Worm (Caenorhabditis elegans) whole organism, midembryonic: ENCODE measurements around the gene ZK1098.11.

Experiments used
- T22C8.4 ChIP-seq: fragments of 200-800 bp; sonication (Bioruptor generic); IDR thresholded peaks from 2 replicates; pipeline ENCODE4 v1.3.6; 2022; ENCODE audit warnings: missing genetic modification characterization, missing compliant biosample characterization
- cog-1 ChIP-seq: sonication (generic microtip); optimal IDR thresholded peaks from 2 replicates; lab custom pipeline; 2016; ENCODE audit warnings: missing genetic modification characterization, missing compliant biosample characterization
- flt-1 ChIP-seq: fragments of 200-800 bp; sonication (Bioruptor generic); IDR thresholded peaks from 2 replicates; pipeline ENCODE4 v1.3.6; 2022; ENCODE audit warnings: missing genetic modification characterization, missing compliant biosample characterization
- klf-2 ChIP-seq: fragments of 200-800 bp; sonication (Bioruptor generic); conservative IDR thresholded peaks from 2 replicates; pipeline ENCODE4 v1.3.6; 2022; ENCODE audit warnings: missing genetic modification reagents, missing genetic modification characterization, missing compliant biosample characterization
- med-1 ChIP-seq: sonication (generic microtip); optimal IDR thresholded peaks from 2 replicates; lab custom pipeline; 2017; ENCODE audit warnings: missing genetic modification characterization, mild to moderate bottlenecking, missing compliant biosample characterization, antibody characterized with exemption, missing genetic modification reagents; ENCODE audit not compliant: insufficient read depth
- ref-1 ChIP-seq: fragments of 200-800 bp; sonication (Bioruptor generic); conservative IDR thresholded peaks from 2 replicates; pipeline ENCODE4 v1.3.6; 2022; ENCODE audit warnings: missing genetic modification reagents, missing genetic modification characterization, missing compliant biosample characterization
- tab-1 ChIP-seq: fragments of 200-800 bp; sonication (Bioruptor generic); IDR thresholded peaks from 2 replicates; pipeline ENCODE4 v1.3.6; 2022; ENCODE audit warnings: missing genetic modification characterization, missing compliant biosample characterization
- ztf-23 ChIP-seq: fragments of 200-800 bp; sonication (Bioruptor generic); IDR thresholded peaks from 2 replicates; pipeline ENCODE4 v1.3.6; 2022; ENCODE audit warnings: missing genetic modification reagents, missing genetic modification characterization, missing compliant biosample characterization
- ztf-29 ChIP-seq: fragments of 200-800 bp; sonication (Bioruptor generic); IDR thresholded peaks from 2 replicates; pipeline ENCODE4 v1.3.6; 2022; ENCODE audit warnings: missing genetic modification reagents, missing genetic modification characterization, missing compliant biosample characterization

The ZK1098.11 gene

ce11 chrIII:9523581-9523980, 32.8 kb upstream of the ZK1098.11 start, which contains the start of gene mrps-23:
Gene mrps-23 (minus strand): TSS chrIII:9523672.
- no peak for TF ChIP-seq klf-2 (GFP tag; lab: Robert Waterston, UW)
- no peak for TF ChIP-seq tab-1 (GFP tag; lab: Robert Waterston, UW)
- no peak for TF ChIP-seq ztf-29 (GFP tag; lab: Robert Waterston, UW)
- TF ChIP-seq T22C8.4, result no peak
- 0 out of 2 replicates have a peak, but pooled peaks have one; percentile 62 for TF ChIP-seq ztf-23 (GFP tag; lab: Robert Waterston, UW)
- TF ChIP-seq flt-1 (GFP tag; lab: Robert Waterston, UW), result peak; percentile 49

DNA sequence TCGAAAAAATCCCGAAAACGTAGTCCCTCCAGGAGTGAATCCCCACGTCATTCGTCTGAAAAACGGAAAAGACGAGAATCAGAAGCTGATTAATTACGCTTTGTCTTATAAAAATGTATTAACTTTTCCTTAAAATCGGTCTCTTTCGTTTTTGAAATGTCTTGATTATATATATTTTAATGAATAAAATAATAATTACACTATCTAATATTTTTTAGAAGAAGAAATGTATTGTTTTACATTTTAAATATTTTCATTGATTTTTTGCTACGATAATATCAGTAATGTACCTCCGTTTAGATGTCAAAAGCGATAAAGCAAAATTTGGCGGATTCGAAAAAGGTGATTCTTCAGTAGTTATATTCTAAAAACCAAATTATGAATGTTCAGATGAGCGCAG, 31.1 kb upstream of the ZK1098.11 start, which contains the start of gene trpp-3:
Gene trpp-3 (plus strand): TSS at position 301 of the 400 bp plus-strand sequence.
- TF ChIP-seq T22C8.4 (no peak), tab-1 (GFP tag; lab: Robert Waterston, UW) (no peak), med-1 (GFP tag; lab: Kevin White, UChicago) (no peak), flt-1 (GFP tag; lab: Robert Waterston, UW) (no peak), klf-2 (GFP tag; lab: Robert Waterston, UW) (no peak), ref-1 (GFP tag; lab: Robert Waterston, UW) (no peak)

- no peak for TF ChIP-seq klf-2 (GFP tag; lab: Robert Waterston, UW)
- no peak for TF ChIP-seq ztf-29 (GFP tag; lab: Robert Waterston, UW)
- TF ChIP-seq cog-1, result no peak
- TF ChIP-seq med-1 (GFP tag; lab: Kevin White, UChicago), result no peak
- no peak for TF ChIP-seq flt-1 (GFP tag; lab: Robert Waterston, UW)
- TF ChIP-seq T22C8.4, result no peak
- TF ChIP-seq ref-1 (GFP tag; lab: Robert Waterston, UW), result no peak
- no peak for TF ChIP-seq ztf-23 (GFP tag; lab: Robert Waterston, UW)
- TF ChIP-seq tab-1 (GFP tag; lab: Robert Waterston, UW), result no peak
Measured at ce11 chrIII:9526851-9527250, 29.5 kb upstream of the ZK1098.11 start, which contains the start of gene ZK1098.6. Gene ZK1098.6 (plus strand): TSS chrIII:9527151.

- TF ChIP-seq ref-1 (GFP tag; lab: Robert Waterston, UW), result no peak
- peak; percentile 38; the same call in 1 of the 2 replicates for TF ChIP-seq T22C8.4
Measured at ce11 chrIII:9528824-9529223, 27.6 kb upstream of the ZK1098.11 start, which contains the start of gene ZK1098.2. Gene ZK1098.2 (plus strand): TSS chrIII:9529159.

- no peak for TF ChIP-seq ztf-29 (GFP tag; lab: Robert Waterston, UW)
- TF ChIP-seq T22C8.4, result peak; percentile 65; the same call in 1 of the 2 replicates
Measured at ce11 chrIII:9538655-9539155, 17.7 kb upstream of the ZK1098.11 start, which contains the start of gene ZK1098.3. Gene ZK1098.3 (minus strand): TSS chrIII:9538705.

DNA sequence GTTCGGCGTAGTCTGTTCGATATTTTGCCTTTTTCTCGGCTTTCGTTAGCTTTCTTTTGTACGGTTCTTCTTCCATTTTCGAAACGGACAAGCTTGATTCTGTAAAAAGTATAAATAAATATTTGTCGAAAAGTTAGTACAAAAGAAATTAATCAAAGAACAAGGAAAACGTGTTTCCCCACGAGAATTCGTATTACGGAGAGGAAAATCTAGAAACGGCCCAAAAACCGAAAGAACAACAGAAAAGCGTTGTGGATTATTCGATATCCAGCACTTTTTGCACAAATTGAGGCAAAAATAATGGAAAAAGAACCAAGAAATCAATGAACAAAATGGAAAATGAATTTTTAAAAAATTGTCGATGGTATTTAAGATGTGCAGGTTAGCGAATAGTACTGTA, 14.1 kb upstream of the ZK1098.11 start, which contains the start of gene mut-7:
Gene mut-7 (minus strand): TSS at position 101 of the 400 bp plus-strand sequence.
- TF ChIP-seq ref-1 (GFP tag; lab: Robert Waterston, UW) (no peak), med-1 (GFP tag; lab: Kevin White, UChicago) (no peak), ztf-23 (GFP tag; lab: Robert Waterston, UW) (no peak), klf-2 (GFP tag; lab: Robert Waterston, UW) (no peak), cog-1 (no peak), ztf-29 (GFP tag; lab: Robert Waterston, UW) (no peak), tab-1 (GFP tag; lab: Robert Waterston, UW) (no peak), T22C8.4 (no peak), flt-1 (GFP tag; lab: Robert Waterston, UW) (no peak)

- TF ChIP-seq ref-1 (GFP tag; lab: Robert Waterston, UW) (no peak), T22C8.4 (no peak), ztf-29 (GFP tag; lab: Robert Waterston, UW) (no peak), ztf-23 (GFP tag; lab: Robert Waterston, UW) (no peak), klf-2 (GFP tag; lab: Robert Waterston, UW) (no peak), tab-1 (GFP tag; lab: Robert Waterston, UW) (no peak), med-1 (GFP tag; lab: Kevin White, UChicago) (no peak), flt-1 (GFP tag; lab: Robert Waterston, UW) (no peak), cog-1 (no peak)
Measured at ce11 chrIII:9542816-9543215, 13.6 kb upstream of the ZK1098.11 start, which contains the start of gene eif-2Balpha. Gene eif-2Balpha (plus strand): TSS chrIII:9543119.

ce11 chrIII:9544125-9544524, 12.3 kb upstream of the ZK1098.11 start, which contains the start of gene ZK1098.9:
Gene ZK1098.9 (plus strand): TSS chrIII:9544425.
- TF ChIP-seq klf-2 (GFP tag; lab: Robert Waterston, UW) (no peak), ref-1 (GFP tag; lab: Robert Waterston, UW) (no peak), T22C8.4 (no peak), ztf-23 (GFP tag; lab: Robert Waterston, UW) (no peak)

DNA sequence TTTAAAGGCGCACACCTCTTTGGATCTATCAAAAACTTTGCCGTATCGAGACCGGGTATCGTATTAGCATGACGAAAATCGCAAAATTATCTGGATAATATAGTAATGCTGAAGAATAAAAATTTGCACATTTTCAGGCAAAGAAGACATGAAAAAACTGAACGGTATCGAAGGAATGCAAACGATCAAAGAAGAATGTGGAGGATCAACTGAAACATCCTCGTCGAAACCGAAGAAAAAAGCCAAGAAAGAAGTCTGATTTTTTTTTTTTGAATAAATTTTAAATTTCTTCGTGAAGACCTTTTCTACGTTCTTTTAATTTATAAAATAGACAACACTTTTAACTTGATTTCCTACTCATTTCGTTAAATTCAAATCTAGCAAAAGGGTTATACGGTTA, 11.6 kb upstream of the ZK1098.11 start, which contains the start of gene ZK1098.12:
Gene ZK1098.12 (plus strand): TSS at position 301 of the 400 bp plus-strand sequence.
- TF ChIP-seq med-1 (GFP tag; lab: Kevin White, UChicago), result no peak
- no peak for TF ChIP-seq ref-1 (GFP tag; lab: Robert Waterston, UW)
- TF ChIP-seq klf-2 (GFP tag; lab: Robert Waterston, UW), result no peak
- no peak for TF ChIP-seq T22C8.4
- no peak for TF ChIP-seq cog-1
- TF ChIP-seq ztf-29 (GFP tag; lab: Robert Waterston, UW), result no peak
- TF ChIP-seq flt-1 (GFP tag; lab: Robert Waterston, UW), result no peak
- TF ChIP-seq tab-1 (GFP tag; lab: Robert Waterston, UW), result no peak
- no peak for TF ChIP-seq ztf-23 (GFP tag; lab: Robert Waterston, UW)
